Fruit fly (Drosophila melanogaster) whole organism, prepupa: ENCODE measurements around the gene skl.
A peak's percentile ranks its signal among the peaks of the same experiment; 100 is the strongest.

Experiments
- CG10631 ChIP-seq: fragments of 200-800 bp; sonication (Bioruptor generic); optimal IDR thresholded peaks from 2 replicates; lab custom pipeline; 2016; ENCODE audit warnings: missing biosample characterization, missing genetic modification characterization
- CG1621 ChIP-seq: fragments of 200-800 bp; sonication (Bioruptor generic); optimal IDR thresholded peaks from 3 replicates; lab custom pipeline; 2018; ENCODE audit warnings: missing biosample characterization, mild to moderate bottlenecking, missing genetic modification characterization
- CG16779 ChIP-seq: fragments of 200-800 bp; sonication (Bioruptor generic); optimal IDR thresholded peaks from 3 replicates; lab custom pipeline; 2017; ENCODE audit warnings: missing biosample characterization, mild to moderate bottlenecking, missing genetic modification characterization
- CG7368 ChIP-seq: fragments of 200-800 bp; sonication (Bioruptor generic); optimal IDR thresholded peaks from 3 replicates; lab custom pipeline; 2016; ENCODE audit warnings: missing biosample characterization, missing genetic modification characterization
- Lpt ChIP-seq: fragments of 200-800 bp; sonication (Bioruptor generic); optimal IDR thresholded peaks from 3 replicates; lab custom pipeline; 2016; ENCODE audit warnings: missing biosample characterization, missing genetic modification characterization
- Met ChIP-seq: fragments of 200-800 bp; sonication (Bioruptor generic); optimal IDR thresholded peaks from 3 replicates; lab custom pipeline; 2016; ENCODE audit warnings: missing biosample characterization, missing genetic modification characterization
- fkh ChIP-seq: fragments of 200-800 bp; sonication (Bioruptor generic); optimal IDR thresholded peaks from 3 replicates; lab custom pipeline; 2017; ENCODE audit warnings: missing biosample characterization, mild to moderate bottlenecking, missing genetic modification characterization, moderate library complexity
- spab ChIP-seq: fragments of 200-800 bp; sonication (Bioruptor generic); optimal IDR thresholded peaks from 2 replicates; lab custom pipeline; 2017; ENCODE audit warnings: missing biosample characterization, mild to moderate bottlenecking, missing genetic modification characterization, missing genetic modification reagents

dm6 chr3L:18402628-18403587 is 36.8 kb downstream of the skl start:
- TF ChIP-seq Met (GFP tag; lab: Kevin White, UChicago) (peak; percentile 45), CG7368 (GFP tag; lab: Kevin White, UChicago) (no peak), CG16779 (tag; lab: Kevin White, UChicago) (no peak), spab (GFP tag; lab: Kevin White, UChicago) (peak; percentile 45), Lpt (no peak), CG10631 (GFP tag; lab: Kevin White, UChicago) (peak; percentile 48), fkh (GFP tag; lab: Kevin White, UChicago) (peak; percentile 95), CG1621 (tag; lab: Kevin White, UChicago) (no peak)
